Fruit fly (Drosophila melanogaster) whole organism, wandering third instar larva: ENCODE results near the gene CtBP.

ENCODE experiments used
- Abd-B ChIP-seq: fragments of >200 bp; optimal IDR thresholded peaks from 2 replicates; lab custom pipeline; 2017; ENCODE audit warnings: missing biosample characterization, missing genetic modification characterization
- CG32264 ChIP-seq: fragments of 200-800 bp; sonication (Bioruptor generic); optimal IDR thresholded peaks from 2 replicates; lab custom pipeline; 2016; ENCODE audit warnings: missing biosample characterization, missing genetic modification characterization
- CG9705 ChIP-seq: fragments of 200-800 bp; sonication (Bioruptor generic); optimal IDR thresholded peaks from 2 replicates; lab custom pipeline; 2018; ENCODE audit warnings: missing biosample characterization, mild to moderate bottlenecking, missing genetic modification characterization
- Dfd ChIP-seq: fragments of >200 bp; optimal IDR thresholded peaks from 2 replicates; lab custom pipeline; 2017; ENCODE audit warnings: missing biosample characterization, missing genetic modification characterization
- Dif ChIP-seq: fragments of 200-275, 200-300 bp; sonication (Bioruptor generic); optimal IDR thresholded peaks from 2 replicates; lab custom pipeline; 2018; ENCODE audit warnings: missing biosample characterization, missing genetic modification characterization; ENCODE audit not compliant: partially characterized antibody
- GATAd ChIP-seq: sonication (Bioruptor generic); optimal IDR thresholded peaks from 2 replicates; lab custom pipeline; 2016; ENCODE audit warnings: missing biosample characterization, missing genetic modification characterization
- HLH106 ChIP-seq: fragments of 200-800 bp; optimal IDR thresholded peaks from 3 replicates; lab custom pipeline; 2019; ENCODE audit warnings: missing biosample characterization, mild to moderate bottlenecking, missing genetic modification characterization, moderate library complexity
- Hnf4 ChIP-seq: fragments of 200-800 bp; sonication (Bioruptor generic); optimal IDR thresholded peaks from 2 replicates; lab custom pipeline; 2016; ENCODE audit warnings: missing biosample characterization, mild to moderate bottlenecking, missing genetic modification characterization
- Hr78 ChIP-seq: fragments of >200 bp; optimal IDR thresholded peaks from 2 replicates; lab custom pipeline; 2017; ENCODE audit warnings: missing biosample characterization, missing genetic modification characterization
- Hr83 ChIP-seq: fragments of 200-300 bp; sonication (Bioruptor generic); optimal IDR thresholded peaks from 2 replicates; lab custom pipeline; 2016; ENCODE audit warnings: missing biosample characterization, mild to moderate bottlenecking, missing genetic modification characterization, moderate library complexity; ENCODE audit not compliant: poor library complexity, severe bottlenecking
- Jra ChIP-seq: sonication (Bioruptor generic); optimal IDR thresholded peaks from 2 replicates; lab custom pipeline; 2016; ENCODE audit warnings: missing biosample characterization, missing genetic modification characterization
- Mio ChIP-seq: sonication (Bioruptor generic); optimal IDR thresholded peaks from 2 replicates; lab custom pipeline; 2016; ENCODE audit warnings: missing biosample characterization, missing genetic modification characterization
- Myc ChIP-seq: fragments of >200 bp; optimal IDR thresholded peaks from 2 replicates; lab custom pipeline; 2017
- N ChIP-seq: fragments of >200 bp; optimal IDR thresholded peaks from 2 replicates; lab custom pipeline; 2018; ENCODE audit warnings: missing biosample characterization, missing external identifiers, missing genetic modification characterization
- OdsH ChIP-seq: fragments of 200-800 bp; sonication (Bioruptor generic); optimal IDR thresholded peaks from 2 replicates; lab custom pipeline; 2016; ENCODE audit warnings: missing biosample characterization, mild to moderate bottlenecking, missing genetic modification characterization
- Rel ChIP-seq, 2 experiments: fragments of 200-800 bp; sonication (Bioruptor generic) in 1 of 2; optimal IDR thresholded peaks; 2 replicates in 1 of 2; 3 replicates in 1 of 2; lab custom pipeline; 2016 to 2019; ENCODE audit warnings: mild to moderate bottlenecking in 2 of 2, missing biosample characterization in 2 of 2, missing genetic modification characterization in 2 of 2, moderate library complexity in 1 of 2
- Sp1 ChIP-seq: fragments of 200-800 bp; sonication (Bioruptor generic); optimal IDR thresholded peaks from 3 replicates; lab custom pipeline; 2019; ENCODE audit warnings: missing biosample characterization, mild to moderate bottlenecking, missing genetic modification characterization, moderate library complexity
- Vsx2 ChIP-seq: fragments of 200-300, 225-300 bp; sonication (Bioruptor generic); optimal IDR thresholded peaks from 2 replicates; lab custom pipeline; 2018; ENCODE audit warnings: missing biosample characterization, missing genetic modification characterization; ENCODE audit not compliant: partially characterized antibody
- brk ChIP-seq: fragments of 200-800 bp; sonication (Bioruptor generic); optimal IDR thresholded peaks from 2 replicates; lab custom pipeline; 2016; ENCODE audit warnings: missing biosample characterization, mild to moderate bottlenecking, missing genetic modification characterization
- dl ChIP-seq, 2 experiments: fragments of 175-275, 200-275 bp in 1 of 2; fragments of 200-275 bp in 1 of 2; sonication (Bioruptor generic); optimal IDR thresholded peaks; lab custom pipeline; 2018; ENCODE audit warnings: mild to moderate bottlenecking in 2 of 2, missing biosample characterization in 2 of 2, missing genetic modification characterization in 2 of 2, moderate library complexity in 2 of 2; ENCODE audit not compliant: partially characterized antibody in 2 of 2, insufficient read depth in 1 of 2
- dmrt93B ChIP-seq: fragments of 200-800 bp; sonication (Bioruptor generic); optimal IDR thresholded peaks from 2 replicates; lab custom pipeline; 2018; ENCODE audit warnings: missing biosample characterization, mild to moderate bottlenecking, missing genetic modification characterization
- dsf ChIP-seq: sonication (Bioruptor generic); optimal IDR thresholded peaks from 2 replicates; lab custom pipeline; 2016; ENCODE audit warnings: missing biosample characterization, missing genetic modification characterization, borderline replicate concordance
- ey ChIP-seq: fragments of 200-800 bp; sonication (Bioruptor generic); optimal IDR thresholded peaks from 2 replicates; lab custom pipeline; 2016; ENCODE audit warnings: missing biosample characterization, missing genetic modification characterization
- foxo ChIP-seq, 2 experiments: fragments of 200-800 bp; sonication (Bioruptor generic); optimal IDR thresholded peaks; 2 replicates in 1 of 2; 3 replicates in 1 of 2; lab custom pipeline; 2016 to 2017; ENCODE audit warnings: missing biosample characterization in 2 of 2, missing genetic modification characterization in 2 of 2
- fru ChIP-seq: fragments of 200-800 bp; sonication (Bioruptor generic); optimal IDR thresholded peaks from 3 replicates; lab custom pipeline; 2016; ENCODE audit warnings: missing biosample characterization, mild to moderate bottlenecking, missing genetic modification characterization
- h ChIP-seq: fragments of 200-800 bp; sonication (Bioruptor generic); optimal IDR thresholded peaks from 3 replicates; lab custom pipeline; 2016; ENCODE audit warnings: missing biosample characterization, mild to moderate bottlenecking, missing genetic modification characterization
- jim ChIP-seq: fragments of 175-275, 200-325 bp; sonication (Bioruptor generic); optimal IDR thresholded peaks from 2 replicates; lab custom pipeline; 2016; ENCODE audit warnings: missing biosample characterization, mild to moderate bottlenecking, missing genetic modification characterization
- lola ChIP-seq: fragments of >200 bp; optimal IDR thresholded peaks from 2 replicates; lab custom pipeline; 2017; ENCODE audit warnings: missing biosample characterization, missing genetic modification characterization
- pan ChIP-seq: fragments of >200 bp; optimal IDR thresholded peaks from 2 replicates; lab custom pipeline; 2017
- psq ChIP-seq: fragments of 200-800 bp; sonication (Bioruptor generic); optimal IDR thresholded peaks from 3 replicates; lab custom pipeline; 2017; ENCODE audit warnings: missing biosample characterization, mild to moderate bottlenecking, missing genetic modification characterization, moderate library complexity
- rgr ChIP-seq: fragments of 200-800 bp; sonication (Bioruptor generic); optimal IDR thresholded peaks from 3 replicates; lab custom pipeline; 2016; ENCODE audit warnings: missing biosample characterization, mild to moderate bottlenecking, missing genetic modification characterization
- sage ChIP-seq: fragments of 200-800 bp; sonication (Bioruptor generic); optimal IDR thresholded peaks from 2 replicates; lab custom pipeline; 2016; ENCODE audit warnings: missing biosample characterization, mild to moderate bottlenecking, missing genetic modification characterization
- sv ChIP-seq: fragments of 200-800 bp; sonication (Bioruptor generic); optimal IDR thresholded peaks from 3 replicates; lab custom pipeline; 2016; ENCODE audit warnings: missing biosample characterization, missing genetic modification characterization
- woc ChIP-seq: sonication (Bioruptor generic); optimal IDR thresholded peaks from 2 replicates; lab custom pipeline; 2016; ENCODE audit warnings: missing biosample characterization, mild to moderate bottlenecking, missing genetic modification characterization

The CtBP gene

dm6 chr3R:13011621-13011963 is at the start of gene CtBP:
Gene CtBP, plus strand, starts transcription at chr3R:13011649.
- TF ChIP-seq sv (GFP tag; lab: Kevin White, UChicago) = no peak
- TF ChIP-seq pan = no peak
- no peak for TF ChIP-seq Rel (GFP tag; optimal IDR thresholded peaks at IDR 0.05; lab: Kevin White, UChicago)
- peak; percentile 8 for TF ChIP-seq Rel (tag; optimal IDR thresholded peaks at IDR 0.05; lab: Kevin White, UChicago)
- no peak for TF ChIP-seq dl (GFP tag; optimal IDR thresholded peaks at IDR 0.05; lab: Kevin White, UChicago; ENCODE audit: insufficient read depth in 1 of 2, partially characterized antibody in 2 of 2)

dm6 chr3R:12962612-12963011 is 48.8 kb upstream of the CtBP start:
- TF ChIP-seq psq (no peak), foxo (GFP tag; optimal IDR thresholded peaks at IDR 0.05; lab: Kevin White, UChicago) (no peak), Hr83 (GFP tag; lab: Kevin White, UChicago) (no peak), Hnf4 (no peak), dl (GFP tag; optimal IDR thresholded peaks at IDR 0.05; lab: Kevin White, UChicago; ENCODE audit: insufficient read depth in 1 of 2, partially characterized antibody in 2 of 2) (no peak), lola (GFP tag; lab: Kevin White, UChicago) (no peak), h (no peak), dsf (GFP tag; lab: Kevin White, UChicago) (no peak), dmrt93B (GFP tag; lab: Kevin White, UChicago) (no peak), brk (no peak), Dfd (GFP tag; lab: Kevin White, UChicago) (no peak), HLH106 (tag; lab: Kevin White, UChicago) (no peak), fru (GFP tag; lab: Kevin White, UChicago) (no peak), CG32264 (no peak), Sp1 (GFP tag; lab: Kevin White, UChicago) (no peak), Dif (GFP tag; lab: Kevin White, UChicago) (no peak)

dm6 chr3R:12963491-12963890 is 48.0 kb upstream of the CtBP start, which contains the start of gene Cyp304a1:
Gene Cyp304a1, plus strand, starts transcription at chr3R:12963791.
- no peak for TF ChIP-seq Mio (GFP tag; lab: Kevin White, UChicago)
- no peak for TF ChIP-seq sage (GFP tag; lab: Kevin White, UChicago)
- no peak for TF ChIP-seq psq
- no peak for TF ChIP-seq GATAd (GFP tag; lab: Kevin White, UChicago)
- TF ChIP-seq pan = no peak
- TF ChIP-seq OdsH (GFP tag; lab: Kevin White, UChicago) = no peak
- TF ChIP-seq h = no peak
- no peak for TF ChIP-seq N (GFP tag; lab: Kevin White, UChicago)
- TF ChIP-seq Abd-B (GFP tag; lab: Kevin White, UChicago) = no peak
- no peak for TF ChIP-seq jim (GFP tag; lab: Kevin White, UChicago)
- no peak for TF ChIP-seq Myc (lab: Kevin White, UChicago)
- no peak for TF ChIP-seq rgr (GFP tag; lab: Kevin White, UChicago)
- TF ChIP-seq Jra = no peak
- no peak for TF ChIP-seq fru (GFP tag; lab: Kevin White, UChicago)
- no peak for TF ChIP-seq Hr78 (GFP tag; lab: Kevin White, UChicago)
- TF ChIP-seq HLH106 (tag; lab: Kevin White, UChicago) = no peak
- TF ChIP-seq sv (GFP tag; lab: Kevin White, UChicago) = no peak
- no peak for TF ChIP-seq Dif (GFP tag; lab: Kevin White, UChicago)
- TF ChIP-seq, all 38 proteins: peak for 0

- TF ChIP-seq h (peak; percentile 50), Vsx2 (no peak), dl (GFP tag; optimal IDR thresholded peaks at IDR 0.05; lab: Kevin White, UChicago; ENCODE audit: insufficient read depth in 1 of 2, partially characterized antibody in 2 of 2) (no peak), GATAd (GFP tag; lab: Kevin White, UChicago) (no peak), Jra (no peak)
Observed at dm6 chr3R:12964043-12964442, 47.4 kb upstream of the CtBP start.

dm6 chr3R:12967612-12968011 is 43.8 kb upstream of the CtBP start, which contains the start of the genes CG14384 and grsm:
Gene CG14384, minus strand, starts transcription at chr3R:12967712.
Gene grsm, minus strand, starts transcription at chr3R:12967712.
- TF ChIP-seq psq (no peak), Rel (GFP tag; optimal IDR thresholded peaks at IDR 0.05; lab: Kevin White, UChicago) (no peak), Rel (tag; optimal IDR thresholded peaks at IDR 0.05; lab: Kevin White, UChicago) (no peak), CG32264 (no peak), dmrt93B (GFP tag; lab: Kevin White, UChicago) (no peak), N (GFP tag; lab: Kevin White, UChicago) (no peak), woc (GFP tag; lab: Kevin White, UChicago) (no peak), HLH106 (tag; lab: Kevin White, UChicago) (no peak), Hr78 (GFP tag; lab: Kevin White, UChicago) (no peak), ey (no peak), Dif (GFP tag; lab: Kevin White, UChicago) (no peak), GATAd (GFP tag; lab: Kevin White, UChicago) (no peak), h (no peak), CG9705 (GFP tag; lab: Kevin White, UChicago) (no peak)
